Fruit fly (Drosophila melanogaster) whole organism, embryonic: ENCODE data around the gene Rad60.

Experiments
- ATbp ChIP-seq: fragments of 200-800 bp; sonication (Bioruptor generic); optimal IDR thresholded peaks from 2 replicates; lab custom pipeline; 2017; ENCODE audit warnings: missing biosample characterization, mild to moderate bottlenecking, missing genetic modification characterization, missing genetic modification reagents
- BEAF-32 ChIP-seq: fragments of 200-800 bp; sonication (Bioruptor generic); optimal IDR thresholded peaks from 3 replicates; lab custom pipeline; 2017; ENCODE audit warnings: missing biosample characterization, missing genetic modification characterization, mild to moderate bottlenecking, moderate library complexity, missing genetic modification reagents
- CG10543 ChIP-seq: fragments of 200-800 bp; sonication (Bioruptor generic); optimal IDR thresholded peaks from 3 replicates; lab custom pipeline; 2017; ENCODE audit warnings: missing biosample characterization, mild to moderate bottlenecking, missing genetic modification characterization, moderate library complexity
- CG10565 ChIP-seq: fragments of 200-800 bp; sonication (Bioruptor generic); optimal IDR thresholded peaks from 3 replicates; lab custom pipeline; 2016; ENCODE audit warnings: missing biosample characterization, mild to moderate bottlenecking, missing genetic modification characterization
- CG11247 ChIP-seq: fragments of 200-800 bp; sonication (Bioruptor generic); IDR thresholded peaks from 2 replicates; pipeline ENCODE4 v1.3.6; 2022; ENCODE audit warnings: missing biosample characterization, missing genetic modification characterization
- CG11696 ChIP-seq: fragments of 200-800 bp; sonication (Bioruptor generic); IDR thresholded peaks from 2 replicates; pipeline ENCODE4 v1.3.6; 2022; ENCODE audit warnings: missing biosample characterization, missing genetic modification characterization
- CG13123 ChIP-seq: fragments of 200-800 bp; sonication (Bioruptor generic); optimal IDR thresholded peaks from 2 replicates; lab custom pipeline; 2016; ENCODE audit warnings: missing biosample characterization, missing genetic modification characterization
- CG13296 ChIP-seq: fragments of 200-800 bp; sonication (Bioruptor generic); optimal IDR thresholded peaks from 3 replicates; lab custom pipeline; 2018; ENCODE audit warnings: missing biosample characterization, mild to moderate bottlenecking, missing genetic modification characterization
- CG15601 ChIP-seq: fragments of 200-800 bp; sonication (Bioruptor generic); optimal IDR thresholded peaks from 3 replicates; lab custom pipeline; 2019; ENCODE audit warnings: missing biosample characterization, mild to moderate bottlenecking, missing genetic modification characterization, moderate library complexity
- CG16813 ChIP-seq: fragments of 200-800 bp; sonication (Bioruptor generic); IDR thresholded peaks from 3 replicates; pipeline ENCODE4 v1.3.6; 2022; ENCODE audit warnings: missing biosample characterization, missing genetic modification characterization; ENCODE audit not compliant: partially characterized antibody
- CG17568 ChIP-seq: fragments of 200-800 bp; sonication (Bioruptor generic); optimal IDR thresholded peaks from 2 replicates; lab custom pipeline; 2018; ENCODE audit warnings: missing biosample characterization, mild to moderate bottlenecking, missing genetic modification characterization, moderate library complexity
- CG31365 ChIP-seq: fragments of 200-800 bp; sonication (Bioruptor generic); optimal IDR thresholded peaks from 2 replicates; lab custom pipeline; 2018; ENCODE audit warnings: missing biosample characterization, mild to moderate bottlenecking, missing genetic modification characterization
- CG5245 ChIP-seq: fragments of 200-800 bp; sonication (Bioruptor generic); optimal IDR thresholded peaks from 3 replicates; lab custom pipeline; 2016; ENCODE audit warnings: missing biosample characterization, missing genetic modification characterization
- CG6272 ChIP-seq: fragments of 200-800 bp; sonication (Bioruptor generic); IDR thresholded peaks from 2 replicates; pipeline ENCODE4 v1.3.6; 2022; ENCODE audit warnings: missing biosample characterization, missing genetic modification characterization
- CG6683 ChIP-seq: fragments of 200-800 bp; sonication (Bioruptor generic); optimal IDR thresholded peaks from 2 replicates; lab custom pipeline; 2017; ENCODE audit warnings: missing biosample characterization, mild to moderate bottlenecking, missing genetic modification characterization, missing genetic modification reagents
- CG7357 ChIP-seq: fragments of 200-800 bp; sonication (Bioruptor generic); IDR thresholded peaks from 3 replicates; pipeline ENCODE4 v1.3.6; 2022; ENCODE audit warnings: missing biosample characterization, missing genetic modification characterization
- CG9817 ChIP-seq: fragments of 200-800 bp; sonication (Bioruptor generic); optimal IDR thresholded peaks from 2 replicates; lab custom pipeline; 2018; ENCODE audit warnings: missing biosample characterization, mild to moderate bottlenecking, missing genetic modification characterization, moderate library complexity
- Chrac-16 ChIP-seq: fragments of 200-800 bp; sonication (Bioruptor generic); optimal IDR thresholded peaks from 3 replicates; lab custom pipeline; 2016; ENCODE audit warnings: missing biosample characterization, missing genetic modification characterization
- Drgx ChIP-seq: fragments of 200-800 bp; sonication (Bioruptor generic); IDR thresholded peaks from 2 replicates; pipeline ENCODE4 v1.3.6; 2022; ENCODE audit warnings: missing biosample characterization, missing genetic modification characterization
- Ets97D ChIP-seq: fragments of 200-800 bp; sonication (Bioruptor generic); optimal IDR thresholded peaks from 3 replicates; lab custom pipeline; 2016; ENCODE audit warnings: missing biosample characterization, missing genetic modification characterization
- H15 ChIP-seq: fragments of 200-800 bp; sonication (Bioruptor generic); IDR thresholded peaks from 3 replicates; pipeline ENCODE4 v1.3.6; 2022; ENCODE audit warnings: missing biosample characterization, missing genetic modification characterization
- Hr78 ChIP-seq, 2 experiments: fragments of 200-800 bp in 1 of 2; fragments of >200 bp in 1 of 2; sonication (Bioruptor generic) in 1 of 2; optimal IDR thresholded peaks; 2 replicates each; lab custom pipeline; 2017 to 2019; ENCODE audit warnings: missing biosample characterization in 2 of 2, missing genetic modification characterization in 2 of 2, mild to moderate bottlenecking in 1 of 2, moderate library complexity in 1 of 2
- Lim3 ChIP-seq: fragments of 200-800 bp; sonication (Bioruptor generic); IDR thresholded peaks from 2 replicates; pipeline ENCODE4 v1.3.6; 2022; ENCODE audit warnings: missing biosample characterization, missing genetic modification characterization
- MTF-1 ChIP-seq: fragments of 200-800 bp; sonication (Bioruptor generic); optimal IDR thresholded peaks from 2 replicates; lab custom pipeline; 2018; ENCODE audit warnings: missing biosample characterization, mild to moderate bottlenecking, missing genetic modification characterization, borderline replicate concordance
- Mad ChIP-seq: fragments of 200-800 bp; sonication (Bioruptor generic); optimal IDR thresholded peaks from 2 replicates; lab custom pipeline; 2016; ENCODE audit warnings: missing biosample characterization, missing genetic modification characterization
- Med ChIP-seq: fragments of 200-800 bp; sonication (Bioruptor generic); peaks from one replicate; lab custom pipeline; 2016; ENCODE audit warnings: missing biosample characterization, missing genetic modification characterization, mild to moderate bottlenecking, inconsistent platforms, moderate library complexity
- NK7.1 ChIP-seq: fragments of 200-800 bp; sonication (Bioruptor generic); optimal IDR thresholded peaks from 3 replicates; lab custom pipeline; 2016; ENCODE audit warnings: missing biosample characterization, missing genetic modification characterization
- Ssrp ChIP-seq: fragments of 200-800 bp; sonication (Bioruptor generic); optimal IDR thresholded peaks from 2 replicates; lab custom pipeline; 2018; ENCODE audit warnings: missing biosample characterization, mild to moderate bottlenecking, missing genetic modification characterization, moderate library complexity
- YL-1 ChIP-seq: fragments of 200-800 bp; sonication (Bioruptor generic); optimal IDR thresholded peaks from 3 replicates; lab custom pipeline; 2017; ENCODE audit warnings: missing biosample characterization, mild to moderate bottlenecking, missing genetic modification characterization
- ase ChIP-seq: fragments of 200-800 bp; sonication (Bioruptor generic); IDR thresholded peaks from 3 replicates; pipeline ENCODE4 v1.3.6; 2022; ENCODE audit warnings: missing biosample characterization, missing genetic modification characterization
- az2 ChIP-seq: fragments of 200-800 bp; sonication (Bioruptor generic); optimal IDR thresholded peaks from 3 replicates; lab custom pipeline; 2016; ENCODE audit warnings: missing biosample characterization, missing genetic modification characterization
- bbx ChIP-seq: fragments of 200-800 bp; sonication (Bioruptor generic); IDR thresholded peaks from 2 replicates; pipeline ENCODE4 v1.3.6; 2022; ENCODE audit warnings: missing biosample characterization, missing genetic modification characterization; ENCODE audit not compliant: partially characterized antibody
- br ChIP-seq: fragments of >200 bp; optimal IDR thresholded peaks from 2 replicates; lab custom pipeline; 2017
- cato ChIP-seq: fragments of 200-800 bp; sonication (Bioruptor generic); optimal IDR thresholded peaks from 2 replicates; lab custom pipeline; 2016; ENCODE audit warnings: missing biosample characterization, missing genetic modification characterization, borderline replicate concordance
- crp ChIP-seq, 2 experiments: fragments of 200-800 bp; sonication (Bioruptor generic); optimal IDR thresholded peaks; 2 replicates in 1 of 2; 3 replicates in 1 of 2; lab custom pipeline; 2017; ENCODE audit warnings: missing biosample characterization in 2 of 2, missing genetic modification characterization in 2 of 2, mild to moderate bottlenecking in 1 of 2, moderate library complexity in 1 of 2
- dimm ChIP-seq: fragments of 200-800 bp; sonication (Bioruptor generic); IDR thresholded peaks from 2 replicates; pipeline ENCODE4 v1.3.6; 2022; ENCODE audit warnings: missing biosample characterization, missing genetic modification characterization
- fd96Cb ChIP-seq: fragments of 200-800 bp; sonication (Bioruptor generic); optimal IDR thresholded peaks from 2 replicates; lab custom pipeline; 2018; ENCODE audit warnings: missing biosample characterization, mild to moderate bottlenecking, missing genetic modification characterization, moderate library complexity
- fru ChIP-seq: fragments of >200 bp; optimal IDR thresholded peaks from 2 replicates; lab custom pipeline; 2017
- hb ChIP-seq: fragments of 200-800 bp; sonication (Bioruptor generic); IDR thresholded peaks from 3 replicates; pipeline ENCODE4 v1.3.6; 2022; ENCODE audit warnings: missing biosample characterization, missing genetic modification characterization; ENCODE audit not compliant: partially characterized antibody
- ind ChIP-seq: fragments of 200-800 bp; sonication (Bioruptor generic); optimal IDR thresholded peaks from 3 replicates; lab custom pipeline; 2016; ENCODE audit warnings: missing biosample characterization, missing genetic modification characterization
- kah ChIP-seq: fragments of 200-800 bp; sonication (Bioruptor generic); optimal IDR thresholded peaks from 2 replicates; lab custom pipeline; 2018; ENCODE audit warnings: missing biosample characterization, mild to moderate bottlenecking, missing genetic modification characterization
- maf-S ChIP-seq: fragments of 200-800 bp; sonication (Bioruptor generic); optimal IDR thresholded peaks from 2 replicates; lab custom pipeline; 2016; ENCODE audit warnings: missing biosample characterization, missing genetic modification characterization
- nerfin-1 ChIP-seq: fragments of 200-800 bp; sonication (Bioruptor generic); optimal IDR thresholded peaks from 3 replicates; lab custom pipeline; 2019; ENCODE audit warnings: missing biosample characterization, mild to moderate bottlenecking, missing genetic modification characterization, moderate library complexity
- pnt ChIP-seq: fragments of 200-800 bp; sonication (Bioruptor generic); optimal IDR thresholded peaks from 3 replicates; lab custom pipeline; 2016; ENCODE audit warnings: missing biosample characterization, missing genetic modification characterization
- pros ChIP-seq: fragments of 200-800 bp; sonication (Bioruptor generic); optimal IDR thresholded peaks from 3 replicates; lab custom pipeline; 2019; ENCODE audit warnings: missing biosample characterization, mild to moderate bottlenecking, missing genetic modification characterization, moderate library complexity
- repo ChIP-seq: fragments of 200-800 bp; sonication (Bioruptor generic); optimal IDR thresholded peaks from 2 replicates; lab custom pipeline; 2016; ENCODE audit warnings: missing biosample characterization, missing genetic modification characterization
- sisA ChIP-seq: fragments of 200-800 bp; sonication (Bioruptor generic); IDR thresholded peaks from 2 replicates; pipeline ENCODE4 v1.3.6; 2022; ENCODE audit warnings: missing biosample characterization, missing genetic modification characterization
- slbo ChIP-seq: fragments of 200-800 bp; sonication (Bioruptor generic); IDR thresholded peaks from 2 replicates; pipeline ENCODE4 v1.3.6; 2022; ENCODE audit warnings: missing biosample characterization, missing genetic modification characterization
- tap ChIP-seq: fragments of 200-800 bp; optimal IDR thresholded peaks from 3 replicates; lab custom pipeline; 2019; ENCODE audit warnings: missing biosample characterization, mild to moderate bottlenecking, missing genetic modification characterization, moderate library complexity
- trem ChIP-seq: fragments of 200-800 bp; optimal IDR thresholded peaks from 3 replicates; lab custom pipeline; 2019; ENCODE audit warnings: missing biosample characterization, mild to moderate bottlenecking, missing genetic modification characterization, moderate library complexity
- zfh1 ChIP-seq: fragments of 200-800 bp; sonication (Bioruptor generic); IDR thresholded peaks from 3 replicates; pipeline ENCODE4 v1.3.6; 2022; ENCODE audit warnings: missing biosample characterization, missing genetic modification characterization

Rad60 gene

dm6 chr3R:23211745-23212254 is 39.5 kb downstream of the Rad60 start (continued):
- TF ChIP-seq CG16813 (GFP tag; lab: Robert Waterston, UW) (no peak), CG7357 (GFP tag; lab: Robert Waterston, UW) (no peak), CG5245 (peak; percentile 17), ase (GFP tag; lab: Robert Waterston, UW) (no peak), CG17568 (no peak), fd96Cb (tag; lab: Kevin White, UChicago) (peak; percentile 24), CG10543 (peak; percentile 43), Ets97D (GFP tag; lab: Kevin White, UChicago) (peak; percentile 12), tap (tag; lab: Kevin White, UChicago) (peak; percentile 45), CG15601 (peak; percentile 51), CG13123 (GFP tag; lab: Kevin White, UChicago) (no peak), ATbp (GFP tag; lab: Kevin White, UChicago) (peak; percentile 54), Drgx (GFP tag; lab: Robert Waterston, UW) (no peak), sisA (GFP tag; lab: Robert Waterston, UW) (peak; percentile 56; the same call in 1 of the 2 replicates), CG6683 (GFP tag; lab: Kevin White, UChicago) (peak; percentile 64), hb (no peak), br (no peak), nerfin-1 (tag; lab: Kevin White, UChicago) (peak; percentile 42), CG31365 (tag; lab: Kevin White, UChicago) (no peak), BEAF-32 (GFP tag; lab: Kevin White, UChicago) (no peak), az2 (GFP tag; lab: Kevin White, UChicago) (peak; percentile 22), dimm (GFP tag; lab: Robert Waterston, UW) (no peak), trem (tag; lab: Kevin White, UChicago) (peak; percentile 39), H15 (GFP tag; lab: Robert Waterston, UW) (no peak), ind (GFP tag; lab: Kevin White, UChicago) (peak; percentile 41), CG13296 (GFP tag; lab: Kevin White, UChicago) (peak; percentile 56), MTF-1 (no peak), Ssrp (tag; lab: Kevin White, UChicago) (no peak), kah (no peak), CG11247 (GFP tag; lab: Robert Waterston, UW) (peak; percentile 20; the same call in 1 of the 2 replicates), CG11696 (no peak), YL-1 (GFP tag; lab: Kevin White, UChicago) (no peak), pnt (GFP tag; lab: Kevin White, UChicago) (peak; percentile 1), NK7.1 (no peak), crp (GFP tag; optimal IDR thresholded peaks at IDR 0.05; lab: Kevin White, UChicago) (no peak), maf-S (peak; percentile 43), zfh1 (no peak), Lim3 (no peak), cato (GFP tag; lab: Kevin White, UChicago) (no peak), bbx (GFP tag; lab: Robert Waterston, UW) (no peak), Chrac-16 (peak; percentile 21), slbo (GFP tag; lab: Robert Waterston, UW) (peak; percentile 32), CG6272 (GFP tag; lab: Robert Waterston, UW) (no peak), CG10565 (GFP tag; lab: Kevin White, UChicago) (no peak), CG9817 (tag; lab: Kevin White, UChicago) (peak; percentile 56), Mad (peak; percentile 27), fru (lab: Kevin White, UChicago) (no peak), repo (GFP tag; lab: Kevin White, UChicago) (no peak), Hr78 (GFP tag; optimal IDR thresholded peaks at IDR 0.05; lab: Kevin White, UChicago) (no peak), pros (GFP tag; lab: Kevin White, UChicago) (no peak), Med (GFP tag; lab: Kevin White, UChicago) (peak; percentile 83)
